Worm (Caenorhabditis elegans) whole organism, L4 larva: ENCODE measurements around the gene R13A1.3.

Source experiments
- F10B5.3 ChIP-seq: sonication (generic microtip); optimal IDR thresholded peaks from 2 replicates; lab custom pipeline; 2016; ENCODE audit warnings: mild to moderate bottlenecking, missing genetic modification characterization, missing compliant biosample characterization
- F37D6.2 ChIP-seq: sonication (generic microtip); optimal IDR thresholded peaks from 2 replicates; lab custom pipeline; 2016; ENCODE audit warnings: mild to moderate bottlenecking, missing genetic modification characterization, missing compliant biosample characterization
- F49E8.2 ChIP-seq: sonication (generic microtip); optimal IDR thresholded peaks from 2 replicates; lab custom pipeline; 2016; ENCODE audit warnings: missing compliant biosample characterization, mild to moderate bottlenecking, missing genetic modification characterization, borderline replicate concordance
- T26A8.4 ChIP-seq: fragments of 200-800 bp; sonication (Bioruptor generic); IDR thresholded peaks from 2 replicates; pipeline ENCODE4 v1.3.6; 2022; ENCODE audit warnings: missing genetic modification characterization, missing compliant biosample characterization
- Y105C5A.15 ChIP-seq: fragments of 200-800 bp; sonication (Bioruptor generic); IDR thresholded peaks from 2 replicates; pipeline ENCODE4 v1.3.6; 2022; ENCODE audit warnings: missing genetic modification characterization, missing compliant biosample characterization
- Y48G9A.11 ChIP-seq: fragments of 200-800 bp; sonication (Bioruptor generic); IDR thresholded peaks from 2 replicates; pipeline ENCODE4 v1.3.6; 2022; ENCODE audit warnings: missing genetic modification reagents, missing genetic modification characterization, missing compliant biosample characterization
- Y5F2A.4 ChIP-seq: fragments of 200-800 bp; sonication (Bioruptor generic); optimal IDR thresholded peaks from 2 replicates; lab custom pipeline; 2018; ENCODE audit warnings: mild to moderate bottlenecking, missing genetic modification characterization, missing compliant biosample characterization
- ZK546.5 ChIP-seq, 2 experiments: sonication (generic microtip); optimal IDR thresholded peaks; 2 replicates each; lab custom pipeline; 2017; ENCODE audit warnings: missing biosample characterization in 2 of 2, missing genetic modification characterization in 2 of 2
- aha-1 ChIP-seq: fragments of 150-350 bp; peaks from one replicate; lab custom pipeline; 2014; ENCODE audit warnings: missing biosample characterization, missing genetic modification characterization
- ama-1 ChIP-seq: fragments of 150-350 bp; optimal IDR thresholded peaks from 2 replicates; lab custom pipeline; 2014; ENCODE audit warnings: inconsistent platforms, mixed read lengths
- arid-1 ChIP-seq: fragments of 200-800 bp; sonication (Bioruptor generic); conservative IDR thresholded peaks from 2 replicates; pipeline ENCODE4 v1.3.6; 2022; ENCODE audit warnings: missing genetic modification reagents, missing genetic modification characterization, missing compliant biosample characterization
- attf-4 ChIP-seq: sonication (generic microtip); optimal IDR thresholded peaks from 3 replicates; lab custom pipeline; 2017; ENCODE audit warnings: missing biosample characterization, missing genetic modification characterization
- ceh-20 ChIP-seq: fragments of 200-800 bp; sonication (Bioruptor generic); IDR thresholded peaks from 2 replicates; pipeline ENCODE4 v1.3.6; 2022; ENCODE audit warnings: missing genetic modification reagents, missing genetic modification characterization, missing compliant biosample characterization
- ces-1 ChIP-seq: fragments of 150-350 bp; sonication (generic microtip); optimal IDR thresholded peaks from 4 replicates; lab custom pipeline; 2014; ENCODE audit warnings: missing biosample characterization, missing genetic modification reagents, missing genetic modification characterization
- cey-2 ChIP-seq: sonication (generic microtip); optimal IDR thresholded peaks from 3 replicates; lab custom pipeline; 2017; ENCODE audit warnings: missing genetic modification characterization, mild to moderate bottlenecking, missing compliant biosample characterization, antibody characterized with exemption, borderline replicate concordance; ENCODE audit not compliant: insufficient read depth
- daf-12 ChIP-seq: fragments of 150-350 bp; optimal IDR thresholded peaks from 2 replicates; lab custom pipeline; 2014; ENCODE audit warnings: missing biosample characterization, missing genetic modification reagents, missing genetic modification characterization
- daf-8 ChIP-seq: fragments of 200-800 bp; sonication (Bioruptor generic); IDR thresholded peaks from 2 replicates; pipeline ENCODE4 v1.3.6; 2022; ENCODE audit warnings: missing genetic modification characterization, missing compliant biosample characterization
- dmd-8 ChIP-seq: fragments of 200-800 bp; sonication (Bioruptor generic); IDR thresholded peaks from 2 replicates; pipeline ENCODE4 v1.3.6; 2022; ENCODE audit warnings: missing genetic modification characterization, missing compliant biosample characterization
- duxl-1 ChIP-seq: sonication (generic microtip); optimal IDR thresholded peaks from 2 replicates; lab custom pipeline; 2016; ENCODE audit warnings: mild to moderate bottlenecking, missing genetic modification characterization, moderate library complexity, missing compliant biosample characterization; ENCODE audit not compliant: poor library complexity
- dve-1 ChIP-seq: sonication (generic microtip); optimal IDR thresholded peaks from 2 replicates; lab custom pipeline; 2017; ENCODE audit warnings: antibody characterized with exemption, mild to moderate bottlenecking, missing genetic modification characterization, missing compliant biosample characterization; ENCODE audit not compliant: insufficient read depth
- egl-27 ChIP-seq: sonication (generic microtip); optimal IDR thresholded peaks from 3 replicates; lab custom pipeline; 2017; ENCODE audit warnings: missing biosample characterization, missing genetic modification reagents, missing genetic modification characterization
- jun-1 ChIP-seq: fragments of 150-350 bp; optimal IDR thresholded peaks from 2 replicates; lab custom pipeline; 2014; ENCODE audit warnings: missing biosample characterization, missing genetic modification reagents, missing genetic modification characterization
- mep-1 ChIP-seq: fragments of 150-350 bp; sonication (generic microtip); optimal IDR thresholded peaks from 3 replicates; lab custom pipeline; 2014; ENCODE audit warnings: missing biosample characterization, missing genetic modification characterization
- mes-2 ChIP-seq: sonication (generic microtip); optimal IDR thresholded peaks from 2 replicates; lab custom pipeline; 2016; ENCODE audit warnings: missing genotype, mild to moderate bottlenecking, missing genetic modification characterization, missing compliant biosample characterization; ENCODE audit not compliant: poor library complexity, severe bottlenecking
- nhr-102 ChIP-seq: sonication (generic microtip); optimal IDR thresholded peaks from 2 replicates; lab custom pipeline; 2016; ENCODE audit warnings: mild to moderate bottlenecking, missing genetic modification characterization, moderate library complexity, missing compliant biosample characterization
- nhr-11 ChIP-seq: fragments of 150-350 bp; optimal IDR thresholded peaks from 2 replicates; lab custom pipeline; 2014; ENCODE audit warnings: missing biosample characterization, missing genetic modification characterization
- nhr-25 ChIP-seq: sonication (generic microtip); optimal IDR thresholded peaks from 2 replicates; lab custom pipeline; 2017; ENCODE audit warnings: missing genetic modification characterization, mild to moderate bottlenecking, missing compliant biosample characterization, antibody characterized with exemption, moderate library complexity, borderline replicate concordance; ENCODE audit not compliant: insufficient read depth
- nhr-28 ChIP-seq: fragments of 150-350 bp; optimal IDR thresholded peaks from 2 replicates; lab custom pipeline; 2014; ENCODE audit warnings: missing biosample characterization, missing genetic modification characterization
- nhr-41 ChIP-seq: fragments of 200-800 bp; sonication (Bioruptor generic); IDR thresholded peaks from 2 replicates; pipeline ENCODE4 v1.3.6; 2022; ENCODE audit warnings: missing genetic modification reagents, missing genetic modification characterization, missing compliant biosample characterization
- nhr-77 ChIP-seq: fragments of 150-350 bp; optimal IDR thresholded peaks from 2 replicates; lab custom pipeline; 2014; ENCODE audit warnings: missing biosample characterization, missing genetic modification characterization
- pha-4 ChIP-seq, 2 experiments: fragments of 150-350 bp in 1 of 2; fragments of 200-800 bp in 1 of 2; sonication (Bioruptor generic) in 1 of 2; IDR thresholded peaks in 1 of 2; optimal IDR thresholded peaks in 1 of 2; 2 replicates each; pipeline versions ENCODE4 v1.3.6 to Lab custom; 2014 to 2022; ENCODE audit warnings: missing genetic modification characterization in 2 of 2, missing genetic modification reagents in 2 of 2, missing biosample characterization in 1 of 2, missing compliant biosample characterization in 1 of 2
- php-3 ChIP-seq: fragments of 200-800 bp; sonication (Bioruptor generic); IDR thresholded peaks from 2 replicates; pipeline ENCODE4 v1.3.6; 2022; ENCODE audit warnings: missing genetic modification reagents, missing genetic modification characterization, missing compliant biosample characterization
- snpc-1.2 ChIP-seq: fragments of 200-800 bp; sonication (Bioruptor generic); IDR thresholded peaks from 2 replicates; pipeline ENCODE4 v1.3.6; 2022; ENCODE audit warnings: missing genetic modification reagents, missing genetic modification characterization, missing compliant biosample characterization
- tra-1 ChIP-seq: fragments of 200-800 bp; sonication (Bioruptor generic); IDR thresholded peaks from 2 replicates; pipeline ENCODE4 v1.3.6; 2022; ENCODE audit warnings: missing genetic modification reagents, missing genetic modification characterization, missing compliant biosample characterization
- zfp-2 ChIP-seq: sonication (generic microtip); optimal IDR thresholded peaks from 2 replicates; lab custom pipeline; 2016; ENCODE audit warnings: mild to moderate bottlenecking, missing genetic modification characterization, missing compliant biosample characterization
- zfp-3 ChIP-seq: fragments of 200-800 bp; sonication (Bioruptor generic); conservative IDR thresholded peaks from 2 replicates; pipeline ENCODE4 v1.3.6; 2022; ENCODE audit warnings: missing genetic modification reagents, missing genetic modification characterization, missing compliant biosample characterization
- zip-11 ChIP-seq: fragments of 200-800 bp; sonication (Bioruptor generic); IDR thresholded peaks from 2 replicates; pipeline ENCODE4 v1.3.6; 2022; ENCODE audit warnings: missing genetic modification characterization, missing compliant biosample characterization
- zip-2 ChIP-seq: fragments of 150-350 bp; optimal IDR thresholded peaks from 2 replicates; lab custom pipeline; 2014; ENCODE audit warnings: missing biosample characterization, missing genetic modification characterization
- ztf-11 ChIP-seq: fragments of 150-350 bp; optimal IDR thresholded peaks from 2 replicates; lab custom pipeline; 2014; ENCODE audit warnings: missing biosample characterization, missing genetic modification characterization
- ztf-7 ChIP-seq: fragments of 150-350 bp; optimal IDR thresholded peaks from 2 replicates; lab custom pipeline; 2014; ENCODE audit warnings: missing biosample characterization, missing genetic modification characterization

Gene R13A1.3

ce11 chrIV:7203696-7204095 lies at the start of gene R13A1.3:
Gene R13A1.3, plus strand, starts transcription at chrIV:7203996.
- TF ChIP-seq nhr-25 (tag; lab: Kevin White, UChicago) (no peak), ZK546.5 (tag; optimal IDR thresholded peaks at IDR 0.05; lab: Kevin White, UChicago) (no peak), nhr-41 (GFP tag; lab: Robert Waterston, UW) (no peak), daf-8 (GFP tag; lab: Robert Waterston, UW) (no peak), arid-1 (GFP tag; lab: Robert Waterston, UW) (no peak), Y5F2A.4 (GFP tag; lab: Kevin White, UChicago) (no peak), mes-2 (tag; lab: Kevin White, UChicago) (no peak), attf-4 (no peak), snpc-1.2 (no peak), ama-1 (lab: Kevin White, UChicago) (no peak), dmd-8 (GFP tag; lab: Robert Waterston, UW) (no peak), dve-1 (tag; lab: Kevin White, UChicago) (no peak), F49E8.2 (tag; lab: Kevin White, UChicago) (no peak), php-3 (no peak), egl-27 (tag; lab: Kevin White, UChicago) (no peak), mep-1 (tag; lab: Kevin White, UChicago) (no peak), Y48G9A.11 (GFP tag; lab: Robert Waterston, UW) (no peak), duxl-1 (no peak)

ce11 chrIV:7154356-7154755 lies 49.4 kb upstream of the R13A1.3 start, which contains the start of gene C34D4.2:
Gene C34D4.2, plus strand, starts transcription at chrIV:7154656.
- TF ChIP-seq Y105C5A.15 = no peak
- no peak for TF ChIP-seq daf-12
- no peak for TF ChIP-seq cey-2 (tag; lab: Kevin White, UChicago)
- TF ChIP-seq zfp-3 (GFP tag; lab: Robert Waterston, UW) = no peak
- no peak for TF ChIP-seq ztf-11 (tag; lab: Kevin White, UChicago)
- no peak for TF ChIP-seq tra-1
- no peak for TF ChIP-seq nhr-77 (tag; lab: Kevin White, UChicago)
- no peak for TF ChIP-seq jun-1 (tag; lab: Kevin White, UChicago)

ce11 chrIV:7156356-7156755 lies 47.4 kb upstream of the R13A1.3 start, which contains the start of gene maph-9:
Gene maph-9, plus strand, starts transcription at chrIV:7156628.
- TF ChIP-seq aha-1 (tag; lab: Kevin White, UChicago) = peak; percentile 67
- no peak for TF ChIP-seq daf-12
- no peak for TF ChIP-seq ceh-20 (GFP tag; lab: Robert Waterston, UW)
- no peak for TF ChIP-seq T26A8.4
- TF ChIP-seq, all 104 proteins: peak for 1

ce11 chrIV:7158161-7158560 lies 45.6 kb upstream of the R13A1.3 start:
- TF ChIP-seq aha-1 (tag; lab: Kevin White, UChicago) (peak; percentile 94), pha-4 (GFP tag; IDR thresholded peaks at IDR 0.05; lab: Robert Waterston, UW) (no peak), pha-4 (tag; optimal IDR thresholded peaks at IDR 0.05; lab: Kevin White, UChicago) (no peak), zip-11 (no peak), T26A8.4 (no peak)

- no peak for TF ChIP-seq F37D6.2 (tag; lab: Kevin White, UChicago)
- TF ChIP-seq zip-2 (tag; lab: Kevin White, UChicago) = no peak
- no peak for TF ChIP-seq F10B5.3 (tag; lab: Kevin White, UChicago)
- TF ChIP-seq nhr-25 (tag; lab: Kevin White, UChicago) = no peak
- no peak for TF ChIP-seq nhr-28 (tag; lab: Kevin White, UChicago)
- TF ChIP-seq ztf-7 (tag; lab: Kevin White, UChicago) = no peak
- no peak for TF ChIP-seq nhr-11 (tag; lab: Kevin White, UChicago)
- no peak for TF ChIP-seq nhr-102 (tag; lab: Kevin White, UChicago)
- no peak for TF ChIP-seq arid-1 (GFP tag; lab: Robert Waterston, UW)
- no peak for TF ChIP-seq ces-1 (GFP tag; lab: Kevin White, UChicago)
- TF ChIP-seq zfp-2 (tag; lab: Kevin White, UChicago) = no peak
Measured at ce11 chrIV:7159586-7159985, 44.2 kb upstream of the R13A1.3 start.
